Fruit fly (Drosophila melanogaster): ENCODE measurements around the gene CG3434.

The CG3434 gene

dm6 chr3L:9461670-9462246 is 1.2 kb upstream of the CG3434 start:
- no peak for TF ChIP-seq noc (tag; optimal IDR thresholded peaks at IDR 0.05)

- TF ChIP-seq noc (tag; optimal IDR thresholded peaks at IDR 0.05) = peak; percentile 99
Observed at dm6 chr3L:9457619-9458092, 2.9 kb downstream of the CG3434 start, which contains the start of gene CG3437. Gene CG3437, minus strand, starts transcription at chr3L:9457669.

DNA sequence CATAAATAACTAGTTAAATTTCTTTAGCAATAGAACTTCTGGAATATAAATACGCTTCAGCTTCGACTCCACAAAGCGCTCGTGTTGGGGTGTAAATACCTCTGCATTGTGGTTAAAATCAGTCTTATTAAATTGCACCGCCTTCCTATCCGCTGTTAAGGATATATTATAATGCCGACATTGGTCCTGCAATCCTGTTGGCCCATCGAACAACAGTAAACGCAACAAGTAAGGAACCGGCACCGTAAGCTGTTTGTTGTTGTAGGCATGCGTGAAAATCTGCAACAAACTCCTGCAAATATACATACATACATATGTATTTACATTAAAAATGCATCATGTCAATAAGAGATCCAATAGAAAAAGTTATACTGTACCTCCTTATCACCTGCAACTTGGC is 4.2 kb downstream of the CG3434 start:
- no peak for TF ChIP-seq noc (tag; optimal IDR thresholded peaks at IDR 0.05)

DNA sequence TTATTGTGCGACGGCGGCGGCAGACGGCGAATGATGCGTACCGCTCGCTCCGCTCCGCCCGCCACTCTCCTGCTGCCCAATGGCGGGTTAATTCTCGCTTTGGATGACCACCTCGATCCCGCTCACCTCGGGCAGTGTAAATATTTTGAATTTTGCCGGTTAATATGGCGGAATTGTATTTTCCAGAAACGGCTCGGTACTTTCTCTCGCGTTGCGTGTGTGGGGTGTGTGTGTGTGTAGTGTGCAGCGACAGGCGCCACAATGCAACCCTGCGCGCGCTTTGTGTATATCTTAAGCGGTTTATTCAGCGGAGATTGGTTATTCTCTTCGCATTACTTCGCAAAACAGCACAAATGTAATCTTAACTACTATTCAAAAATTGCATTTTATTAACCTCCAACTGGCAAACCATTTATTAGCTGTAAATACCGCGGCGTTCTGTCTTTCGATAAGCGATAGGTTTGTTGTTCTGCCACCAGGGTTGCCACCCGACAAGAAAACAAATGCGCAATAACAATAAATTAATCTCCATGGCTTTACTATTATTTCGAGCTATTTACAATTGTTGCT is 4.7 kb downstream of the CG3434 start, which contains the start of the genes phol and CG3552:
Gene phol (minus strand): TSS at position 463 of the 570 bp plus-strand sequence.
Gene CG3552 (plus strand): TSS at position 500 of the 570 bp plus-strand sequence.
- no peak for TF ChIP-seq noc (tag; optimal IDR thresholded peaks at IDR 0.05)

DNA sequence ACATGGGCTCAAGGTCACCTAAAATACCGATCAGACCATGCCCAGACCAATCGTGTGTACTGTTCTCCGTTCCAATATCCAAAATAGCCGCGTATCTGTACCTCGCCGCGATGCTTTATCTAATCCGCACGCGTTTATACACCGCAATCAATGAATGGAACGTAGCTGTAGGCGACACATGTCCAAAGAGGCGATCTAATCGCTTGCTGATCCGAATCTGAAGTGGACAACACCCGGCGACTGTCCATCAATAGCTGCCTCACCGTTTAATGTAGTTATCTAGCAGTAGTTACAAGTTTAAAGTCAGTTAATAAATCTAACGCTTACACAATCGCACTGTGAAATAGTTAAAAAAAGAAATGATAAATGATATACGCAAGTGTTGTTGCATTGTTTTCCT is 8.2 kb downstream of the CG3434 start:
- TF ChIP-seq noc (tag; optimal IDR thresholded peaks at IDR 0.05) = no peak

DNA sequence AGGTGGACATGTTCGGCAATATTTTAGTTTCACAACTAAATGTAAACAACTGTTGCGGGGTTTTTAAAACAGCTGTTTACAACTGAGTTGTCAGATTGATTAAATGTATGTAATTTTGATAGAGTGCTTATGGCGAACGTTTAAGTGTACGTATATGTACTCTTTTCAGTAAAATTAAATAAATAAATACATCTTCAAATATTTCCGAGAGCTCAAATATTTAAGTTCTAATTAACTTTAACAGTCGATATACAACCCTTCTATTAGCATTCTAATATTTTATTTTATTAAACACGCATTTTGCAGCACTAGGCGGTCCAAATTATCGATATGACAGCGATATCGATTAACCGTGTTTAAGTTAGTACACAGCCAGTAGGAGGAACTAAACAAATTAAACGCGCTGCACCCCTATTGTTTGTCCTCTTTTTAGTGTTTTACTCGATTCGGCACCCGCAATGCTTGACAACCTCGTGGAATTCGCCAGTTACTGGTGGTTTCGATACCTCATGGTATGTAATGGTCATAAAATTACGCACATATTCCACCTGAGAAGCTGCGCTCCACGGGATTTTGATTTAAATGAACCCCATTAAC is 9.0 kb downstream of the CG3434 start, which contains the start of the genes CG3448 and ghi:
Gene CG3448 (minus strand): TSS at position 51 of the 597 bp plus-strand sequence.
Gene ghi (plus strand): TSS at position 355 of the 597 bp plus-strand sequence.
- TF ChIP-seq noc (tag; optimal IDR thresholded peaks at IDR 0.05) = peak; percentile 56

DNA sequence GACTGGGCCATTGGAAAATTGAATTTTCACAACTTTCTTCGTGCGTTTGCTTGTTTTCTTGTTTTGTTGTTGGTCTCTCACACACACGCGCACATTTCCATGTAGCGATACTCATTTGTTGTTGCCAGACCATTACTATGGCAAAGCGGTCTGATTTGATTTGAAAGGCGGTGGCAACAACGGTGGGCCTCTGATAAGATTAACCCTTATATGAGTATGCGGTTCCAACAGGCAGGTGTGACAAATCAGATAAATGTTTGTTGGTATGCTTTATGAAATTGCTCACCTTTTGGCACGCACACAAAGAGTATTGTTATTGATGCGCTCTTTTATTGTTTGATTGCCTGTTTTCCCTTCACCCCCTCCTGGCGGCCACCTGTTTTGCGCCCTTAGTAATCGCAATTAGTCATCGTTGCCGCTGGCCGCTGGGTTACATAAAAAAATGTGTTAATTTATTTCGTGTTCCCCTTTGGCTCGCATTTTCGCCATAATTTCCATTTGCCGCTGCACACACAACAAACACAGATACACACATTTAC is 13.3 kb downstream of the CG3434 start:
- TF ChIP-seq noc (tag; optimal IDR thresholded peaks at IDR 0.05) = peak; percentile 64

DNA sequence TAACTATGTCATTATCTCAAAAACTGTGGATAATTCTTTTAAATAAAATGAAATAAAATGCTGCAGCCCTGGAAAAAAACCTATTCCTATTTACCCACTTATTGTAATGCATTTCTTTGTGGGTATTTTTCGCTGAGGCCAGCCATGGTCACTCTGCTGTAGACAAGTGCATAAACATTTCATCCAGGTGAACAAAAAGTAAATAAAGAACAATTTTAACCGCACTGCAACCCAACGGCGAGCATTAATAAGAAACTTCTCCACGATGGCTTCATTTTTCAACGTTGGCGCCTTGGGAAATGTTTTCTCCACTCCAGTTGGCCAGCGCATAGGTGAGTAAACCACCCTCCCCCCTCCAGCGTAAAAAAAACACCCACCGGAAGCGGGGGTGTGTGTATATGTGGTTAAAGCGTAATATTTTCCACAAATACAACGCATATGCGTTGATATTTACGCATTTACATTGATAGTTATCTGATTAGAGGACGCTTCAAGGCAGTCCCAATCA is 13.8 kb downstream of the CG3434 start, which contains the start of gene CG3529:
Gene CG3529 (plus strand): TSS at position 134 of the 508 bp plus-strand sequence.
- peak; percentile 11 for TF ChIP-seq noc (tag; optimal IDR thresholded peaks at IDR 0.05)

DNA sequence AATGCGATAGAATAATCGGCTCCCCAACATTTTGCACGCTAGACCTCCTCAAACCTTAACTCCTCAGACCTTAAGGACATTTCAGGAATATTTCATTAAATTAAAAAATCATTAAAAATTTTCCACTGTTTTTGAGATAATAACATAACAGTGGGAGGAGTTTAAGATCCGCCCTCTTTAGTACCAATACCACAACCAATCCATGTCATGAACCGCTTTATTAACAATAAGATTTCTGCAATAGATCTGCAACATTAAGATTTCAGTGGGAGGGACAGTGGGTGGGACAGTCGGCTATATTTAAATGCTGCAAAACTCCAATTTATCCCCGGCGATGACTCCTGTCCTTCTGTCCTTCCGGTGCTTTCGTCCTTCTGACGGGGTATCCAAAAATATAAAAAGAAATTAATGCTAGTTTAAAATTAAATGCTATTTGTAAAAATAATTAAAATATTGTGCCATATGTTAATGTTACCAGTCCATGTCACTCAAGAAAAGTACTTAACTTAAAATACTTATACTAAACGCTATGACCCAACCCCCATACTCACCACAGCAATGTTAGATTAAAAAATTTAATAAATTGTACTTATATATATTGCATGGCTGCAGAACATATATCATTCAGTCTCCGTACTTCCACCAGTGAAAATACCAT is 17.8 kb downstream of the CG3434 start, which contains the start of gene Srg3:
Gene Srg3 (plus strand): TSS at position 608 of the 658 bp plus-strand sequence.
- TF ChIP-seq noc (tag; optimal IDR thresholded peaks at IDR 0.05) = no peak

DNA sequence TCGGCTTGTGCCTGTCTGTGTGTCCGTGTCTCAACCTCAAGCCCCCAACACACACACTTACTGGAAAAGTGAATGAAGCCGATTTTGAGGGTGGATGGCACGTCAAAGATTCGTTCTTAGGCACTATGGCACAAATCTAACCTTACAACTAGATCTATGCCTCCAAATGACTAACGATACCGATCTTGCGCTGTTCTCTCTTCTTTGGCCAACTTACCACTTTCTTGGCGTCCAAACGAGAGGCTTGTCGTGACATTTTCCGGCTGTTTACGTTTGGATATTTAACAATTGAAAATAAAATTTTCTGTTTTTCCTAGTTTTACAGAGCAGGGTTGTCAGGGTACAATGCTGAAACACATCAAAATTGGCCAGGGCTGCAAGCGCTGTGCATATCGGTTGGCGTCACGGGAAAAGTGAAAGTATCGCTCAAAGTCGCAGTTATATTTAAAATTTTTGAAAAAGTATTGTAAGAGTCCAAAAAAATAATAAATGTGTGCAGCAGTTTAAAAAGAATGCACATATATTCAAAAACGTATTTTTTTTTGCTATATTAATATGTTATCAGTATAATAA is 18.6 kb downstream of the CG3434 start, which contains the start of the genes Bet3 and Nf-YA:
Gene Bet3 (minus strand): TSS at position 361 of the 573 bp plus-strand sequence.
Gene Nf-YA (minus strand): TSS at position 361 of the 573 bp plus-strand sequence.
- TF ChIP-seq noc (tag; optimal IDR thresholded peaks at IDR 0.05) = no peak

- no peak for TF ChIP-seq noc (tag; optimal IDR thresholded peaks at IDR 0.05)
Observed at dm6 chr3L:9438858-9439257, 21.7 kb downstream of the CG3434 start.

dm6 chr3L:9435831-9436230 is 24.8 kb downstream of the CG3434 start:
- TF ChIP-seq noc (tag; optimal IDR thresholded peaks at IDR 0.05) = no peak

DNA sequence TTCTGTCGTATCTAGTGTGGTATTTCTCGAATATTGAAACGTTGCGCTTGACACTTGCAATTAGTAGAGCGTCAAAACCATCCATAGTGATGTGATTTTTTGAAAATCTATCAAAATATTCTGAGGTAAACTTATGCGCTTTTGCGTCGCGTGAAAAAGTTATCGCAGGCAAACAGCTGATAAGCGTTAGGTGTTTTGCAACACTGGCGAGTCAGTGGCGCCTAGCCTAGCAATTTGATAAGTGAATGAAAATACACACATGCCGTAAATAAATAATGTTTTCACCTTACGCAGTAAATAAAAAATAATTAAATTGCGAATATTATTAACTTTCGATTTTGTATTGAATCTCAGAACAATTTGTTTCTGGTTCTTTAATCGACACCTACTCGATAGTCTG is 25.3 kb downstream of the CG3434 start, which contains the start of gene CG42526:
Gene CG42526 (minus strand): TSS at position 85 of the 400 bp plus-strand sequence.
- no peak for TF ChIP-seq noc (tag; optimal IDR thresholded peaks at IDR 0.05)

DNA sequence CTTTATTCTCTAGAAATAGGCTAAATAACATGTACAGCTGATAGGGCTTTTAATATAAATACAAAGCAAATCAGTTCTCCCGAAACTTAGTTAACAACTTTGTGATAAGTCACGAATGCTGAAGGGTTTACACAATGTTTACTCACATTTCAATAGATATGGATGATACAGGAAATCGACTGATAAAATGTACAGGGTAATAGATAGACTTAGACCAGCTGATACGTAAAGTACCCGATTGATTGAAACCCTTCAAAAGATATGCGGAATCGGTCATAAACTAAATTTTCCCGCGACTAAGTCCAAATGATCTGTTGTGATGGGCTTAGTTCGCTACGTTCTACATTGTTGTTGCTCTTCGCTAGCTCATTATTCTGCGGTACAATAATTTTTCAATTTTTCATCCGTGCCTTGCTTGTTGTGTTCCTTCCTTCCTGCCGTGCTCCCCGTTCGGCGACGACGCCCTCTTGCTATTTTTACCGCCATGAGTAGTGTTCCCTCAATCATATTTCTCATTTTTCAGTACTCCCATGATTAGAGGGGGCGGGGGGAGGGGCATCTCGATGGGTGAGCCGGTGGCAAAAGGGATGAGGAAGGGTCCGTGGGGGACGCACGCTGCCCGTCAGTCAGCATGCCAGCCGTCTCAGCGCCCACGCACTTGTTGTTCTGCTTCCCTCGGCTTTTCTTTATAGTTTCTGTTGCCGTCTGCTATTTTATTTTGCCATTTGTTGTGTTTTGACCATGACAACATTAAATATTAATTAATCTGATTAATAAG is 27.6 kb downstream of the CG3434 start:
- TF ChIP-seq noc (tag; optimal IDR thresholded peaks at IDR 0.05) = no peak
